Fruit fly (Drosophila melanogaster) whole organism, wandering third instar larva: ENCODE data around the gene CG43084.
A peak's percentile ranks its signal among the peaks of the same experiment; 100 is the strongest.

Source experiments
- Abd-B ChIP-seq: fragments of >200 bp; optimal IDR thresholded peaks from 2 replicates; lab custom pipeline; 2017; ENCODE audit warnings: missing biosample characterization, missing genetic modification characterization
- CG32264 ChIP-seq: fragments of 200-800 bp; sonication (Bioruptor generic); optimal IDR thresholded peaks from 2 replicates; lab custom pipeline; 2016; ENCODE audit warnings: missing biosample characterization, missing genetic modification characterization
- CG9705 ChIP-seq: fragments of 200-800 bp; sonication (Bioruptor generic); optimal IDR thresholded peaks from 2 replicates; lab custom pipeline; 2018; ENCODE audit warnings: missing biosample characterization, mild to moderate bottlenecking, missing genetic modification characterization
- CrebA ChIP-seq: fragments of 200-800 bp; sonication (Bioruptor generic); optimal IDR thresholded peaks from 2 replicates; lab custom pipeline; 2016; ENCODE audit warnings: missing biosample characterization, mild to moderate bottlenecking, missing genetic modification characterization, borderline replicate concordance
- Dfd ChIP-seq: fragments of >200 bp; optimal IDR thresholded peaks from 2 replicates; lab custom pipeline; 2017; ENCODE audit warnings: missing biosample characterization, missing genetic modification characterization
- Dif ChIP-seq: fragments of 200-275, 200-300 bp; sonication (Bioruptor generic); optimal IDR thresholded peaks from 2 replicates; lab custom pipeline; 2018; ENCODE audit warnings: missing biosample characterization, missing genetic modification characterization; ENCODE audit not compliant: partially characterized antibody
- GATAd ChIP-seq: sonication (Bioruptor generic); optimal IDR thresholded peaks from 2 replicates; lab custom pipeline; 2016; ENCODE audit warnings: missing biosample characterization, missing genetic modification characterization
- HLH106 ChIP-seq: fragments of 200-800 bp; optimal IDR thresholded peaks from 3 replicates; lab custom pipeline; 2019; ENCODE audit warnings: missing biosample characterization, mild to moderate bottlenecking, missing genetic modification characterization, moderate library complexity
- Hnf4 ChIP-seq: fragments of 200-800 bp; sonication (Bioruptor generic); optimal IDR thresholded peaks from 2 replicates; lab custom pipeline; 2016; ENCODE audit warnings: missing biosample characterization, mild to moderate bottlenecking, missing genetic modification characterization
- Hr78 ChIP-seq: fragments of >200 bp; optimal IDR thresholded peaks from 2 replicates; lab custom pipeline; 2017; ENCODE audit warnings: missing biosample characterization, missing genetic modification characterization
- Hr83 ChIP-seq: fragments of 200-300 bp; sonication (Bioruptor generic); optimal IDR thresholded peaks from 2 replicates; lab custom pipeline; 2016; ENCODE audit warnings: missing biosample characterization, mild to moderate bottlenecking, missing genetic modification characterization, moderate library complexity; ENCODE audit not compliant: poor library complexity, severe bottlenecking
- Jra ChIP-seq: sonication (Bioruptor generic); optimal IDR thresholded peaks from 2 replicates; lab custom pipeline; 2016; ENCODE audit warnings: missing biosample characterization, missing genetic modification characterization
- Mio ChIP-seq: sonication (Bioruptor generic); optimal IDR thresholded peaks from 2 replicates; lab custom pipeline; 2016; ENCODE audit warnings: missing biosample characterization, missing genetic modification characterization
- Myc ChIP-seq: fragments of >200 bp; optimal IDR thresholded peaks from 2 replicates; lab custom pipeline; 2017
- N ChIP-seq: fragments of >200 bp; optimal IDR thresholded peaks from 2 replicates; lab custom pipeline; 2018; ENCODE audit warnings: missing biosample characterization, missing external identifiers, missing genetic modification characterization
- OdsH ChIP-seq: fragments of 200-800 bp; sonication (Bioruptor generic); optimal IDR thresholded peaks from 2 replicates; lab custom pipeline; 2016; ENCODE audit warnings: missing biosample characterization, mild to moderate bottlenecking, missing genetic modification characterization
- Rel ChIP-seq, 2 experiments: fragments of 200-800 bp; sonication (Bioruptor generic) in 1 of 2; optimal IDR thresholded peaks; 2 replicates in 1 of 2; 3 replicates in 1 of 2; lab custom pipeline; 2016 to 2019; ENCODE audit warnings: mild to moderate bottlenecking in 2 of 2, missing biosample characterization in 2 of 2, missing genetic modification characterization in 2 of 2, moderate library complexity in 1 of 2
- Sp1 ChIP-seq: fragments of 200-800 bp; sonication (Bioruptor generic); optimal IDR thresholded peaks from 3 replicates; lab custom pipeline; 2019; ENCODE audit warnings: missing biosample characterization, mild to moderate bottlenecking, missing genetic modification characterization, moderate library complexity
- Vsx2 ChIP-seq: fragments of 200-300, 225-300 bp; sonication (Bioruptor generic); optimal IDR thresholded peaks from 2 replicates; lab custom pipeline; 2018; ENCODE audit warnings: missing biosample characterization, missing genetic modification characterization; ENCODE audit not compliant: partially characterized antibody
- br ChIP-seq: fragments of 200-800 bp; sonication (Bioruptor generic); optimal IDR thresholded peaks from 2 replicates; lab custom pipeline; 2016; ENCODE audit warnings: missing biosample characterization, missing genetic modification characterization
- brk ChIP-seq: fragments of 200-800 bp; sonication (Bioruptor generic); optimal IDR thresholded peaks from 2 replicates; lab custom pipeline; 2016; ENCODE audit warnings: missing biosample characterization, mild to moderate bottlenecking, missing genetic modification characterization
- dl ChIP-seq, 2 experiments: fragments of 175-275, 200-275 bp in 1 of 2; fragments of 200-275 bp in 1 of 2; sonication (Bioruptor generic); optimal IDR thresholded peaks; lab custom pipeline; 2018; ENCODE audit warnings: mild to moderate bottlenecking in 2 of 2, missing biosample characterization in 2 of 2, missing genetic modification characterization in 2 of 2, moderate library complexity in 2 of 2; ENCODE audit not compliant: partially characterized antibody in 2 of 2, insufficient read depth in 1 of 2
- dmrt93B ChIP-seq: fragments of 200-800 bp; sonication (Bioruptor generic); optimal IDR thresholded peaks from 2 replicates; lab custom pipeline; 2018; ENCODE audit warnings: missing biosample characterization, mild to moderate bottlenecking, missing genetic modification characterization
- dsf ChIP-seq: sonication (Bioruptor generic); optimal IDR thresholded peaks from 2 replicates; lab custom pipeline; 2016; ENCODE audit warnings: missing biosample characterization, missing genetic modification characterization, borderline replicate concordance
- ey ChIP-seq: fragments of 200-800 bp; sonication (Bioruptor generic); optimal IDR thresholded peaks from 2 replicates; lab custom pipeline; 2016; ENCODE audit warnings: missing biosample characterization, missing genetic modification characterization
- foxo ChIP-seq, 2 experiments: fragments of 200-800 bp; sonication (Bioruptor generic); optimal IDR thresholded peaks; 2 replicates in 1 of 2; 3 replicates in 1 of 2; lab custom pipeline; 2016 to 2017; ENCODE audit warnings: missing biosample characterization in 2 of 2, missing genetic modification characterization in 2 of 2
- fru ChIP-seq: fragments of 200-800 bp; sonication (Bioruptor generic); optimal IDR thresholded peaks from 3 replicates; lab custom pipeline; 2016; ENCODE audit warnings: missing biosample characterization, mild to moderate bottlenecking, missing genetic modification characterization
- h ChIP-seq: fragments of 200-800 bp; sonication (Bioruptor generic); optimal IDR thresholded peaks from 3 replicates; lab custom pipeline; 2016; ENCODE audit warnings: missing biosample characterization, mild to moderate bottlenecking, missing genetic modification characterization
- jim ChIP-seq: fragments of 175-275, 200-325 bp; sonication (Bioruptor generic); optimal IDR thresholded peaks from 2 replicates; lab custom pipeline; 2016; ENCODE audit warnings: missing biosample characterization, mild to moderate bottlenecking, missing genetic modification characterization
- lola ChIP-seq: fragments of >200 bp; optimal IDR thresholded peaks from 2 replicates; lab custom pipeline; 2017; ENCODE audit warnings: missing biosample characterization, missing genetic modification characterization
- pan ChIP-seq: fragments of >200 bp; optimal IDR thresholded peaks from 2 replicates; lab custom pipeline; 2017
- psq ChIP-seq: fragments of 200-800 bp; sonication (Bioruptor generic); optimal IDR thresholded peaks from 3 replicates; lab custom pipeline; 2017; ENCODE audit warnings: missing biosample characterization, mild to moderate bottlenecking, missing genetic modification characterization, moderate library complexity
- rgr ChIP-seq: fragments of 200-800 bp; sonication (Bioruptor generic); optimal IDR thresholded peaks from 3 replicates; lab custom pipeline; 2016; ENCODE audit warnings: missing biosample characterization, mild to moderate bottlenecking, missing genetic modification characterization
- sage ChIP-seq: fragments of 200-800 bp; sonication (Bioruptor generic); optimal IDR thresholded peaks from 2 replicates; lab custom pipeline; 2016; ENCODE audit warnings: missing biosample characterization, mild to moderate bottlenecking, missing genetic modification characterization
- sv ChIP-seq: fragments of 200-800 bp; sonication (Bioruptor generic); optimal IDR thresholded peaks from 3 replicates; lab custom pipeline; 2016; ENCODE audit warnings: missing biosample characterization, missing genetic modification characterization
- tai ChIP-seq: sonication (Bioruptor generic); optimal IDR thresholded peaks from 2 replicates; lab custom pipeline; 2016; ENCODE audit warnings: missing biosample characterization, missing genetic modification characterization
- usp ChIP-seq: fragments of >200 bp; optimal IDR thresholded peaks from 2 replicates; lab custom pipeline; 2017; ENCODE audit warnings: missing biosample characterization, missing genetic modification characterization
- woc ChIP-seq: sonication (Bioruptor generic); optimal IDR thresholded peaks from 2 replicates; lab custom pipeline; 2016; ENCODE audit warnings: missing biosample characterization, mild to moderate bottlenecking, missing genetic modification characterization

CG43084 gene

DNA sequence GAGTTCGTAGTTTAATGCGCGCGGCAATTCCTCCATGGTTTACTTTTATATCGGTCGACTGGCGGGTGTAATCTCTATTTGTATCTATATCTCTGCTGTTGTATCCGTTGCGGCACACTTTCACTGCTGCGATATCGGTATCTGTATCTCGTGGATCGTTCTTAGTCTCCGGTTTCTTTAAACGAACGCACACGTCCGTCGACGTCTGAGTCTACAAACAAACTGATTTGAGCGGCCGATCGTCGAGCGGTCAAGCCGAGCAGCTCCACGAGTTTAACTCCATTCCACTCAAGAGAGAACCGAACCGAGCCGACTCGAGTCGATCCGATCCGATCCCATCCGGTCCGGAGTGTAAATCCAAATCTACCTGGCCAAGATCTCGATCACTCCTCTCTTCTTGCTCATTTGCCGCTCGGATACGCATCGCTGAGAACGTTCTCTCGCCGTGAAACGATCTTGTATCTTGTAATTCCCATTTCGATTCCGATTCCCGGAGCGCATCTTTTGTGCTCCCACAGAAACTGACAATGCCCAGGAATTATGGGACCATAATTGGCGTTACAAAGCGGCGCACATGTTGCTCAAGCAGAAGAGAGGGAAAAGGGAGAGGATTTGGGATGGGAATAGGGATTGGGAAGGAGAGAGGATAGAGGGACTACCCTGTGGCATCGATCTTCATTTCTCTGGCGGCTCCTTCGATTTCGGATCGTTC is 49.1 kb downstream of the CG43084 start, which contains the start of gene comm2:
comm2 (minus strand) TSS at position 225 of the 712 bp plus-strand sequence.
- TF ChIP-seq Hr83 (GFP tag; lab: Kevin White, UChicago) (peak; percentile 36), Dif (GFP tag; lab: Kevin White, UChicago) (peak; percentile 69), ey (GFP tag; lab: Kevin White, UChicago) (no peak), h (GFP tag; lab: Kevin White, UChicago) (peak; percentile 51), CG32264 (GFP tag; lab: Kevin White, UChicago) (no peak), Dfd (GFP tag; lab: Kevin White, UChicago) (no peak), OdsH (GFP tag; lab: Kevin White, UChicago) (no peak), Abd-B (GFP tag; lab: Kevin White, UChicago) (no peak), dsf (GFP tag; lab: Kevin White, UChicago) (no peak), lola (GFP tag; lab: Kevin White, UChicago) (no peak), Vsx2 (GFP tag; lab: Kevin White, UChicago) (peak; percentile 39), jim (no peak), Hr78 (GFP tag; lab: Kevin White, UChicago) (no peak), Myc (no peak), brk (GFP tag; lab: Kevin White, UChicago) (no peak), rgr (no peak), Jra (GFP tag; lab: Kevin White, UChicago) (no peak), pan (lab: Kevin White, UChicago) (no peak), br (GFP tag; lab: Kevin White, UChicago) (no peak), sage (GFP tag; lab: Kevin White, UChicago) (no peak), dmrt93B (no peak), foxo (GFP tag; optimal IDR thresholded peaks at IDR 0.05; lab: Kevin White, UChicago) (no peak), N (GFP tag; lab: Kevin White, UChicago) (no peak), Hnf4 (GFP tag; lab: Kevin White, UChicago) (peak; percentile 6), dl (GFP tag; optimal IDR thresholded peaks at IDR 0.05; lab: Kevin White, UChicago; ENCODE audit: insufficient read depth in 1 of 2, partially characterized antibody in 2 of 2) (peak; percentile 68 to 69), Rel (GFP tag; optimal IDR thresholded peaks at IDR 0.05; lab: Kevin White, UChicago) (no peak), Rel (tag; optimal IDR thresholded peaks at IDR 0.05; lab: Kevin White, UChicago) (no peak), tai (GFP tag; lab: Kevin White, UChicago) (no peak), psq (GFP tag; lab: Kevin White, UChicago) (no peak), HLH106 (no peak), GATAd (GFP tag; lab: Kevin White, UChicago) (no peak), CG9705 (no peak), fru (GFP tag; lab: Kevin White, UChicago) (no peak), CrebA (GFP tag; lab: Kevin White, UChicago) (no peak), sv (GFP tag; lab: Kevin White, UChicago) (no peak), usp (GFP tag; lab: Kevin White, UChicago) (no peak), woc (GFP tag; lab: Kevin White, UChicago) (no peak), Mio (GFP tag; lab: Kevin White, UChicago) (no peak), Sp1 (no peak)
- TF ChIP-seq, all 38 proteins: peak for 6

DNA sequence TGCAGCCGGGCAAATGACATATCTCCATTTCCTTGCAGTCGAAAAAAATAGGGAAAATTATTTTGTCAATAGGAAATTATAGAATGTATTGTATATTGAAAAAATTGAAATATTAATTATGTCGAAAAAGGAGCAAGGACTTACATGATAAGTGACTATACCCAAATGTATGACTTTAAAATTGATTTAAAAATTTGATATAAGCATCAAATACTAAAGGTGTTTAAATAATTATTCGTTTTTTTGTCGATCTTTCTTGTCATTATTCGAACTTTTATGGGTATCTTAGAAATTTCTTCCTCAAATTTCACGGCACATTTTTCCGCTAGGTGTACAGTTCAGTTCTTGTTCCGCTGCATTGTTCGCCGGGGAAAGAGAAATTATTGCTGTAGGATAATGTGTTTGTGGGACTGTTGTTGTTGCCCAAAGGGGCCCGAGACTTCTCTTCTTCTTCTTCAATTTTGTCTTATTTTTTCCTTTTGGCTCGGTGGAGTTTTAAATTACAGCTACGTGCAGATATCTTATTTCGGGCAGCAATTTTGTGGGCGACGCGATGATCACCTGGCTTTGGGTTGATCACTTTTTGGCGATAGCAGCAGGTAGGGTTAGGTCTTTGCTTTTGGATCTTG is 49.8 kb downstream of the CG43084 start:
- no peak for TF ChIP-seq Mio (GFP tag; lab: Kevin White, UChicago)
- no peak for TF ChIP-seq CG32264 (GFP tag; lab: Kevin White, UChicago)
- TF ChIP-seq lola (GFP tag; lab: Kevin White, UChicago), result no peak
- peak; percentile 77 for TF ChIP-seq rgr
- TF ChIP-seq HLH106, result peak; percentile 83
- no peak for TF ChIP-seq CG9705
- no peak for TF ChIP-seq sage (GFP tag; lab: Kevin White, UChicago)
- TF ChIP-seq woc (GFP tag; lab: Kevin White, UChicago), result peak; percentile 75
- peak; percentile 67 for TF ChIP-seq dmrt93B
- TF ChIP-seq jim, result no peak
- TF ChIP-seq Myc, result no peak
- peak; percentile 53 for TF ChIP-seq Jra (GFP tag; lab: Kevin White, UChicago)
- no peak for TF ChIP-seq N (GFP tag; lab: Kevin White, UChicago)
- TF ChIP-seq fru (GFP tag; lab: Kevin White, UChicago), result peak; percentile 80
- peak; percentile 43 for TF ChIP-seq br (GFP tag; lab: Kevin White, UChicago)
- TF ChIP-seq h (GFP tag; lab: Kevin White, UChicago), result peak; percentile 72
- TF ChIP-seq Sp1, result peak; percentile 89
- no peak for TF ChIP-seq brk (GFP tag; lab: Kevin White, UChicago)
- peak; percentile 38 for TF ChIP-seq Hnf4 (GFP tag; lab: Kevin White, UChicago)
- TF ChIP-seq Dif (GFP tag; lab: Kevin White, UChicago), result no peak
- TF ChIP-seq Dfd (GFP tag; lab: Kevin White, UChicago), result no peak
- TF ChIP-seq GATAd (GFP tag; lab: Kevin White, UChicago), result no peak
- no peak for TF ChIP-seq Vsx2 (GFP tag; lab: Kevin White, UChicago)
- no peak for TF ChIP-seq Hr83 (GFP tag; lab: Kevin White, UChicago)
- peak; percentile 80 for TF ChIP-seq psq (GFP tag; lab: Kevin White, UChicago)
- TF ChIP-seq pan (lab: Kevin White, UChicago), result no peak
- TF ChIP-seq OdsH (GFP tag; lab: Kevin White, UChicago), result peak; percentile 79
- TF ChIP-seq usp (GFP tag; lab: Kevin White, UChicago), result no peak
- peak in 1 of 2 experiments; percentile 82 for TF ChIP-seq foxo (GFP tag; optimal IDR thresholded peaks at IDR 0.05; lab: Kevin White, UChicago)
- peak; percentile 67 for TF ChIP-seq ey (GFP tag; lab: Kevin White, UChicago)
- no peak for TF ChIP-seq Hr78 (GFP tag; lab: Kevin White, UChicago)
- TF ChIP-seq dsf (GFP tag; lab: Kevin White, UChicago), result peak; percentile 37
- TF ChIP-seq dl (GFP tag; optimal IDR thresholded peaks at IDR 0.05; lab: Kevin White, UChicago; ENCODE audit: insufficient read depth in 1 of 2, partially characterized antibody in 2 of 2), result no peak
- TF ChIP-seq tai (GFP tag; lab: Kevin White, UChicago), result peak; percentile 45
- no peak for TF ChIP-seq Abd-B (GFP tag; lab: Kevin White, UChicago)
- TF ChIP-seq sv (GFP tag; lab: Kevin White, UChicago), result peak; percentile 2
- TF ChIP-seq Rel (GFP tag; optimal IDR thresholded peaks at IDR 0.05; lab: Kevin White, UChicago), result no peak
- no peak for TF ChIP-seq Rel (tag; optimal IDR thresholded peaks at IDR 0.05; lab: Kevin White, UChicago)
